Worm (Caenorhabditis elegans) whole organism, L2 larva: Measurements from ENCODE around the gene inx-2.

Experiments
- C34F6.9 ChIP-seq: fragments of 150-350 bp; optimal IDR thresholded peaks from 2 replicates; lab custom pipeline; 2014; ENCODE audit warnings: missing biosample characterization, missing genetic modification characterization
- F13H6.1 ChIP-seq: sonication (generic microtip); optimal IDR thresholded peaks from 2 replicates; lab custom pipeline; 2016; ENCODE audit warnings: missing genetic modification characterization, missing compliant biosample characterization
- R02D3.7 ChIP-seq: fragments of 150-350 bp; optimal IDR thresholded peaks from 2 replicates; lab custom pipeline; 2014; ENCODE audit warnings: missing biosample characterization, missing genetic modification characterization
- Y55F3AM.14 ChIP-seq: fragments of 200-800 bp; sonication (Bioruptor generic); optimal IDR thresholded peaks from 2 replicates; lab custom pipeline; 2018; ENCODE audit warnings: mild to moderate bottlenecking, missing genetic modification characterization, missing compliant biosample characterization
- ZK546.5 ChIP-seq: sonication (generic microtip); optimal IDR thresholded peaks from 2 replicates; lab custom pipeline; 2017; ENCODE audit warnings: missing biosample characterization, missing genetic modification characterization
- alr-1 ChIP-seq: fragments of 150-350 bp; optimal IDR thresholded peaks from 2 replicates; lab custom pipeline; 2014; ENCODE audit warnings: missing biosample characterization, missing genetic modification characterization
- blmp-1 ChIP-seq: sonication (generic microtip); optimal IDR thresholded peaks from 2 replicates; lab custom pipeline; 2017; ENCODE audit warnings: missing genetic modification characterization, mild to moderate bottlenecking, missing compliant biosample characterization, antibody characterized with exemption, moderate library complexity; ENCODE audit not compliant: insufficient read depth
- crh-2 ChIP-seq: sonication (generic microtip); optimal IDR thresholded peaks from 2 replicates; lab custom pipeline; 2017; ENCODE audit warnings: missing biosample characterization, missing genetic modification characterization
- egl-27 ChIP-seq: sonication (generic microtip); optimal IDR thresholded peaks from 3 replicates; lab custom pipeline; 2017; ENCODE audit warnings: missing biosample characterization, missing genetic modification reagents, missing genetic modification characterization
- elt-1 ChIP-seq: fragments of 150-350 bp; optimal IDR thresholded peaks from 2 replicates; lab custom pipeline; 2014; ENCODE audit warnings: missing biosample characterization, missing genetic modification characterization
- fos-1 ChIP-seq: fragments of 150-350 bp; optimal IDR thresholded peaks from 2 replicates; lab custom pipeline; 2014; ENCODE audit warnings: missing biosample characterization, missing genetic modification characterization
- gmeb-1 ChIP-seq: fragments of 150-350 bp; optimal IDR thresholded peaks from 2 replicates; lab custom pipeline; 2014; ENCODE audit warnings: missing biosample characterization, missing genetic modification characterization
- lin-11 ChIP-seq: fragments of 150-350 bp; sonication (generic microtip); optimal IDR thresholded peaks from 2 replicates; lab custom pipeline; 2014; ENCODE audit warnings: missing biosample characterization, missing genetic modification characterization, inconsistent platforms, mixed read lengths
- lsy-2 ChIP-seq, 2 experiments: fragments of 150-350 bp in 1 of 2; sonication (generic microtip) in 1 of 2; optimal IDR thresholded peaks; 2 replicates each; lab custom pipeline; 2014 to 2017; ENCODE audit warnings: missing biosample characterization in 2 of 2, missing genetic modification characterization in 2 of 2
- mab-5 ChIP-seq: fragments of 150-350 bp; optimal IDR thresholded peaks from 2 replicates; lab custom pipeline; 2014; ENCODE audit warnings: missing biosample characterization, missing genetic modification characterization
- mbf-1 ChIP-seq: sonication (generic microtip); optimal IDR thresholded peaks from 2 replicates; lab custom pipeline; 2017; ENCODE audit warnings: missing biosample characterization, missing genetic modification characterization
- nhr-11 ChIP-seq: fragments of 150-350 bp; optimal IDR thresholded peaks from 2 replicates; lab custom pipeline; 2014; ENCODE audit warnings: missing biosample characterization, missing genetic modification characterization
- nhr-12 ChIP-seq: fragments of 150-350 bp; optimal IDR thresholded peaks from 2 replicates; lab custom pipeline; 2014; ENCODE audit warnings: missing biosample characterization, missing genetic modification characterization
- nhr-21 ChIP-seq: fragments of 150-350 bp; optimal IDR thresholded peaks from 2 replicates; lab custom pipeline; 2014; ENCODE audit warnings: missing biosample characterization, missing genetic modification characterization
- nhr-23 ChIP-seq: fragments of 150-350 bp; optimal IDR thresholded peaks from 2 replicates; lab custom pipeline; 2014; ENCODE audit warnings: missing biosample characterization, missing genetic modification reagents, missing genetic modification characterization
- nhr-25 ChIP-seq: fragments of 150-350 bp; sonication (generic microtip); optimal IDR thresholded peaks from 3 replicates; lab custom pipeline; 2014; ENCODE audit warnings: missing biosample characterization, missing genetic modification characterization
- nhr-6 ChIP-seq: fragments of 150-350 bp; optimal IDR thresholded peaks from 2 replicates; lab custom pipeline; 2014; ENCODE audit warnings: missing biosample characterization, missing genetic modification characterization
- nhr-77 ChIP-seq: fragments of 150-350 bp; optimal IDR thresholded peaks from 2 replicates; lab custom pipeline; 2014; ENCODE audit warnings: missing biosample characterization, missing genetic modification characterization
- skn-1 ChIP-seq: sonication (generic microtip); optimal IDR thresholded peaks from 2 replicates; lab custom pipeline; 2017; ENCODE audit warnings: missing biosample characterization, missing genetic modification characterization
- sma-9 ChIP-seq, 2 experiments: fragments of 150-350 bp in 1 of 2; sonication (generic microtip) in 1 of 2; optimal IDR thresholded peaks; 2 replicates each; lab custom pipeline; 2014 to 2016; ENCODE audit warnings: missing genetic modification characterization in 2 of 2, mild to moderate bottlenecking in 1 of 2, missing biosample characterization in 1 of 2, missing compliant biosample characterization in 1 of 2, missing genetic modification reagents in 1 of 2, moderate library complexity in 1 of 2
- snpc-4 ChIP-seq: fragments of 150-350 bp; optimal IDR thresholded peaks from 2 replicates; lab custom pipeline; 2014; ENCODE audit warnings: missing biosample characterization, missing genetic modification characterization
- unc-39 ChIP-seq: fragments of 150-350 bp; optimal IDR thresholded peaks from 2 replicates; lab custom pipeline; 2014; ENCODE audit warnings: missing biosample characterization, missing genetic modification characterization
- unc-55 ChIP-seq: fragments of 150-350 bp; sonication (generic microtip); optimal IDR thresholded peaks from 3 replicates; lab custom pipeline; 2014; ENCODE audit warnings: missing biosample characterization, missing genetic modification reagents, missing genetic modification characterization
- unc-62 ChIP-seq: fragments of 150-350 bp; optimal IDR thresholded peaks from 2 replicates; lab custom pipeline; 2014; ENCODE audit warnings: missing biosample characterization, missing genetic modification reagents, missing genetic modification characterization
- zag-1 ChIP-seq: fragments of 150-350 bp; optimal IDR thresholded peaks from 2 replicates; lab custom pipeline; 2014; ENCODE audit warnings: missing biosample characterization, missing genetic modification characterization
- ztf-1 ChIP-seq: fragments of 200-800 bp; sonication (Bioruptor generic); conservative IDR thresholded peaks from 2 replicates; pipeline ENCODE4 v1.3.6; 2022; ENCODE audit warnings: missing genetic modification characterization, missing compliant biosample characterization
- ztf-11 ChIP-seq: sonication (generic microtip); optimal IDR thresholded peaks from 2 replicates; lab custom pipeline; 2017; ENCODE audit warnings: missing biosample characterization, missing genetic modification characterization
- ztf-4 ChIP-seq: fragments of 150-350 bp; optimal IDR thresholded peaks from 2 replicates; lab custom pipeline; 2014; ENCODE audit warnings: missing biosample characterization, missing genetic modification characterization

Gene inx-2

DNA sequence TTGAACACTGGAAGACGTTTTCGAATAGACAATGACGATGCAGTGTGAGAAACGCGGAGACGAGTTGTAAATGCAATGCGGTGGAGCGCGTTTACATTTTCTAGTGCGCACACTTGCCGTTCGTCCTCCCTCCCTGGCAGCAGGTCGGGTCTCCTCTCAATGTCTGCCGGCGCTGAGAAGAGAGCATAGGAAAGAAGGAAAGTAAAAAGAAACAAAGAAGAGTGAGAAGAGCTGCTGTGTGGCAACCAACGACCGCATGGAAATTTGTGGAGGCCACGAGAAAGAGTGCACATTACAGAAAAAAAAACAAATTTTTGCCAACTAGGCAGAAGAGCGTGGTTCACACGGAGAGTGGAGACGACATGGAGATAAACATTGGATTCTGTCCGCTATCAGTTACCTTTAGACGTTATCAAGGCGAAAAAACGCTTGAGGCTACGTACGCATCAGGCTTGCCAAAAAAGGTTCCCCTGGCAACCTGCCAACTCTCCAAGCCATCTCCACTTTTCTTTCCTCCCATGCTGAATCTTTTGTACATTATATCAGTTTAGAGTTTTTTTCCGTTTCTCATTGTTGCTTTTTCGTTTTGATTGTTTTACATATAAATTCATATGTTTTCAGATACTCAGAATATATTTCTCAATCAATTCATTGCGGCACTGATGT is 3.2 kb upstream of the inx-2 start, which contains the start of the genes snrp-40.1 and F08G12.3 (continued):
- TF ChIP-seq unc-39 (tag; lab: Kevin White, UChicago), result no peak
- no peak for TF ChIP-seq R02D3.7
- TF ChIP-seq nhr-21 (tag; lab: Kevin White, UChicago), result peak; percentile 37
- no peak for TF ChIP-seq unc-62
- peak; percentile 87 for TF ChIP-seq unc-55 (GFP tag; lab: Kevin White, UChicago)
- TF ChIP-seq zag-1 (tag; lab: Kevin White, UChicago), result peak; percentile 71
- no peak for TF ChIP-seq ztf-1 (GFP tag; lab: Robert Waterston, UW)
- peak; percentile 61 for TF ChIP-seq lin-11 (tag; lab: Kevin White, UChicago)
- TF ChIP-seq egl-27 (tag; lab: Kevin White, UChicago), result no peak
- peak; percentile 59 for TF ChIP-seq ztf-4 (tag; lab: Kevin White, UChicago)
- peak; percentile 89 for TF ChIP-seq crh-2 (tag; lab: Kevin White, UChicago)
- no peak for TF ChIP-seq skn-1 (tag; lab: Kevin White, UChicago)
- TF ChIP-seq ZK546.5 (tag; lab: Kevin White, UChicago), result no peak
- peak; percentile 18 for TF ChIP-seq nhr-6 (tag; lab: Kevin White, UChicago)
- TF ChIP-seq, all 48 proteins: peak for 23

DNA sequence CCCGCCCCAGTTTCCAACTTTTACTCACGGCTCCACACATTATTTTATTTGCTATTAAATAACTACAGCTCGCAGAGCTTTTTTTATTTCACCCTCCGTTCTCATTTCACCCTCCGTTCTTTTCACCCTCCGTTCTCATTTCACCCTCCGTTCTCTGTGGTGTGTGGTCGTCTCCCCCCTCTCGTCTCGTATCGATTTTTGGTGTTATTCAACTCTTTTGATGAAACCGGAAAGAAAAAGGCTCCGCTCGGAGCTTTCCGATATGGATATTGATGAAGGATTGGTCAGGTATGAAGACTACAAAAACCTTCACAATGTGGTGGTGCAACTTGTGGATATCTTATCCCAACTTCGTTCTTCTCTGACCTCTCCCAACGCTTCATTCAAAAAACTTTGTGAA is 6.0 kb downstream of the inx-2 start:
- TF ChIP-seq mbf-1 (tag; lab: Kevin White, UChicago), result no peak
- no peak for TF ChIP-seq F13H6.1
- TF ChIP-seq nhr-6 (tag; lab: Kevin White, UChicago), result no peak
- TF ChIP-seq alr-1, result no peak
- TF ChIP-seq unc-62, result no peak
- no peak for TF ChIP-seq ztf-1 (GFP tag; lab: Robert Waterston, UW)
- TF ChIP-seq blmp-1 (tag; lab: Kevin White, UChicago), result no peak
- TF ChIP-seq mab-5 (tag; lab: Kevin White, UChicago), result no peak

DNA sequence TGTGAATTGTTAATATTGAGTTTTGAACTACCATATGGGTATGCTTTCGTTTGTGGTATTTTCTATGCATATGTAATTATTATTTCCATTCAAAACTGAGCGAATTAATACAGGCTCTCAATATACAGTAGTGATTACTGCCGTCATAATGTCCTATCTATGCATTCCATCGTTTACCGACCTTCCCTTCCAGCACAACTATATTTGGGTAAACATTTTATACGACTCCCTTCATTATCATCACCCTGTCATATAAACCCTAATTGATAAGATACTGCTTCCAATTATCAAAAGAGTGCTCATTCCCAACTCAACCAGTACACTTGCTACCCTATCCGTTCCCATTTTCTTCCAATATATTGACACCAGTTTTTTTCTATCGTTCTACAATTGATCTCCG is 6.6 kb downstream of the inx-2 start:
- TF ChIP-seq sma-9 (GFP tag; optimal IDR thresholded peaks at IDR 0.05; lab: Kevin White, UChicago) (peak; percentile 19), sma-9 (tag; optimal IDR thresholded peaks at IDR 0.05; lab: Kevin White, UChicago) (no peak), unc-62 (no peak), mbf-1 (tag; lab: Kevin White, UChicago) (no peak), nhr-25 (tag; lab: Kevin White, UChicago) (no peak), skn-1 (tag; lab: Kevin White, UChicago) (peak; percentile 16), fos-1 (tag; lab: Kevin White, UChicago) (peak; percentile 87), lsy-2 (tag; optimal IDR thresholded peaks at IDR 0.05; lab: Kevin White, UChicago) (no peak), nhr-23 (tag; lab: Kevin White, UChicago) (no peak)

DNA sequence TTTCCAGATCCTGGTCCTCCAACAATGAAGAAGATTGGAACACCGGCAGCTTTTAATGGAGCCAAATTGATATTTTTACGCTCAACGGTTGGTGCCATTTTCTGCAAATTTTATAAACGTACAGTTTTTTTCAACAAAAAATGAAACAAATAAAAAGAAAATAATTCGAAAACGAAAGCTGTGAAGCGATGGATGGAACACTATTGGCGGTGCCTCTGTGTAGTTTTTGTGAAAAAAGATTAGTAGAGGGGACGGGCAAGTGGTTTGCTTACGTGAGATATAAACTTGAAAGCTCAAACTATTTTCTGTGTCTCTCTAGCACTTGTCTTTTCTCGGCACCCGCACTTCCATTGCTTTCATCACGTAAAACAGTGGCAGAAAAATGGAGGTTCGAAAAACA is 8.9 kb downstream of the inx-2 start, which contains the start of gene F38B2.4:
Gene F38B2.4, minus strand, starts transcription at position 101 of the 400 bp plus-strand sequence.
- TF ChIP-seq nhr-12 (tag; lab: Kevin White, UChicago) (no peak), mbf-1 (tag; lab: Kevin White, UChicago) (no peak), Y55F3AM.14 (GFP tag; lab: Kevin White, UChicago) (no peak), nhr-6 (tag; lab: Kevin White, UChicago) (no peak), ztf-11 (tag; lab: Kevin White, UChicago) (no peak), nhr-11 (tag; lab: Kevin White, UChicago) (no peak), C34F6.9 (tag; lab: Kevin White, UChicago) (no peak), gmeb-1 (tag; lab: Kevin White, UChicago) (no peak), elt-1 (no peak), ztf-1 (GFP tag; lab: Robert Waterston, UW) (no peak), blmp-1 (tag; lab: Kevin White, UChicago) (no peak), alr-1 (no peak), nhr-77 (no peak), egl-27 (tag; lab: Kevin White, UChicago) (no peak), F13H6.1 (no peak), unc-62 (no peak), nhr-25 (tag; lab: Kevin White, UChicago) (no peak), snpc-4 (tag; lab: Kevin White, UChicago) (no peak)
- TF ChIP-seq, all 48 proteins: peak for 0
